Worm (Caenorhabditis elegans) whole organism, late embryonic: ENCODE measurements around the gene ZK867.2.
A peak's percentile ranks its signal among the peaks of the same experiment; 100 is the strongest.

ENCODE experiments used
- C08G9.2 ChIP-seq: sonication (generic microtip); optimal IDR thresholded peaks from 2 replicates; lab custom pipeline; 2016; ENCODE audit warnings: mild to moderate bottlenecking, missing genetic modification characterization, moderate library complexity, missing compliant biosample characterization
- K09A11.1 ChIP-seq: sonication (generic microtip); optimal IDR thresholded peaks from 2 replicates; lab custom pipeline; 2017; ENCODE audit warnings: antibody characterized with exemption, mild to moderate bottlenecking, missing genetic modification characterization, missing compliant biosample characterization; ENCODE audit not compliant: insufficient read depth
- T23F11.4 ChIP-seq: fragments of 200-800 bp; sonication (Bioruptor generic); optimal IDR thresholded peaks from 2 replicates; lab custom pipeline; 2018; ENCODE audit warnings: mild to moderate bottlenecking, missing genetic modification characterization, missing compliant biosample characterization
- ama-1 ChIP-seq: fragments of 150-350 bp; optimal IDR thresholded peaks from 2 replicates; lab custom pipeline; 2014
- ceh-18 ChIP-seq: sonication (generic microtip); optimal IDR thresholded peaks from 2 replicates; lab custom pipeline; 2016; ENCODE audit warnings: missing genetic modification characterization, missing compliant biosample characterization
- ceh-19 ChIP-seq: fragments of 200-800 bp; sonication (Bioruptor generic); optimal IDR thresholded peaks from 2 replicates; lab custom pipeline; 2018; ENCODE audit warnings: mild to moderate bottlenecking, missing genetic modification characterization, missing compliant biosample characterization
- ceh-24 ChIP-seq: sonication (generic microtip); optimal IDR thresholded peaks from 2 replicates; lab custom pipeline; 2016; ENCODE audit warnings: mild to moderate bottlenecking, missing genetic modification characterization, missing compliant biosample characterization
- ceh-31 ChIP-seq: sonication (generic microtip); optimal IDR thresholded peaks from 2 replicates; lab custom pipeline; 2016; ENCODE audit warnings: missing genetic modification characterization, missing compliant biosample characterization
- ceh-6 ChIP-seq: fragments of 200-800 bp; sonication (Bioruptor generic); optimal IDR thresholded peaks from 2 replicates; lab custom pipeline; 2018; ENCODE audit warnings: mild to moderate bottlenecking, missing genetic modification characterization, missing compliant biosample characterization
- dve-1 ChIP-seq: sonication (generic microtip); optimal IDR thresholded peaks from 2 replicates; lab custom pipeline; 2017; ENCODE audit warnings: antibody characterized with exemption, mild to moderate bottlenecking, missing genetic modification characterization, missing compliant biosample characterization
- ets-4 ChIP-seq: sonication (generic microtip); optimal IDR thresholded peaks from 2 replicates; lab custom pipeline; 2016; ENCODE audit warnings: missing genetic modification characterization, missing compliant biosample characterization
- eyg-1 ChIP-seq: sonication (generic microtip); optimal IDR thresholded peaks from 2 replicates; lab custom pipeline; 2016; ENCODE audit warnings: missing genotype, missing genetic modification characterization, missing compliant biosample characterization
- fkh-6 ChIP-seq: sonication (generic microtip); optimal IDR thresholded peaks from 2 replicates; lab custom pipeline; 2016; ENCODE audit warnings: missing genetic modification characterization, missing compliant biosample characterization
- hlh-13 ChIP-seq: fragments of 200-800 bp; sonication (Bioruptor generic); optimal IDR thresholded peaks from 2 replicates; lab custom pipeline; 2018; ENCODE audit warnings: mild to moderate bottlenecking, missing genetic modification characterization, missing compliant biosample characterization
- hlh-15 ChIP-seq: sonication (generic microtip); optimal IDR thresholded peaks from 2 replicates; lab custom pipeline; 2016; ENCODE audit warnings: missing genetic modification characterization, missing compliant biosample characterization
- hlh-6 ChIP-seq: sonication (generic microtip); optimal IDR thresholded peaks from 2 replicates; lab custom pipeline; 2016; ENCODE audit warnings: missing genotype, missing genetic modification characterization, missing compliant biosample characterization
- hlh-8 ChIP-seq: sonication (generic microtip); optimal IDR thresholded peaks from 2 replicates; lab custom pipeline; 2016; ENCODE audit warnings: missing genotype, missing genetic modification characterization, missing compliant biosample characterization
- nhr-232 ChIP-seq: sonication (generic microtip); optimal IDR thresholded peaks from 2 replicates; lab custom pipeline; 2016; ENCODE audit warnings: missing genetic modification characterization, missing compliant biosample characterization
- npax-4 ChIP-seq: sonication (generic microtip); optimal IDR thresholded peaks from 2 replicates; lab custom pipeline; 2016; ENCODE audit warnings: missing genetic modification characterization, missing compliant biosample characterization
- pag-3 ChIP-seq: sonication (generic microtip); optimal IDR thresholded peaks from 2 replicates; lab custom pipeline; 2016; ENCODE audit warnings: missing compliant biosample characterization, missing genetic modification characterization, borderline replicate concordance
- pax-1 ChIP-seq: fragments of 150-350 bp; optimal IDR thresholded peaks from 2 replicates; lab custom pipeline; 2014; ENCODE audit warnings: missing biosample characterization, missing genetic modification characterization
- pha-2 ChIP-seq: sonication (generic microtip); optimal IDR thresholded peaks from 2 replicates; lab custom pipeline; 2017; ENCODE audit warnings: mild to moderate bottlenecking, missing genetic modification characterization, missing compliant biosample characterization
- pha-4 ChIP-seq: fragments of 150-350 bp; optimal IDR thresholded peaks from 2 replicates; lab custom pipeline; 2018; ENCODE audit warnings: missing biosample characterization, missing genetic modification reagents, missing genetic modification characterization
- syd-9 ChIP-seq: sonication (generic microtip); optimal IDR thresholded peaks from 2 replicates; lab custom pipeline; 2016; ENCODE audit warnings: mild to moderate bottlenecking, missing genetic modification characterization, moderate library complexity, missing compliant biosample characterization
- tbx-2 ChIP-seq: sonication (generic microtip); optimal IDR thresholded peaks from 2 replicates; lab custom pipeline; 2016; ENCODE audit warnings: missing genetic modification characterization, missing compliant biosample characterization
- unc-55 ChIP-seq: sonication (generic microtip); optimal IDR thresholded peaks from 2 replicates; lab custom pipeline; 2017; ENCODE audit warnings: missing biosample characterization, missing genetic modification reagents, missing genetic modification characterization
- unc-86 ChIP-seq: sonication (generic microtip); optimal IDR thresholded peaks from 2 replicates; lab custom pipeline; 2016; ENCODE audit warnings: missing genetic modification characterization, missing compliant biosample characterization
- zip-5 ChIP-seq: sonication (generic microtip); optimal IDR thresholded peaks from 2 replicates; lab custom pipeline; 2016; ENCODE audit warnings: missing genetic modification characterization, missing compliant biosample characterization

Gene ZK867.2

ce11 chrX:7200475-7200874 is 6.0 kb upstream of the ZK867.2 start:
- TF ChIP-seq pha-2 (no peak), ceh-31 (no peak), unc-55 (no peak), eyg-1 (tag; lab: Kevin White, UChicago) (no peak), ceh-6 (GFP tag; lab: Kevin White, UChicago) (no peak), ets-4 (tag; lab: Kevin White, UChicago) (no peak), ceh-18 (tag; lab: Kevin White, UChicago) (no peak), pha-4 (no peak), ceh-24 (tag; lab: Kevin White, UChicago) (no peak)

DNA sequence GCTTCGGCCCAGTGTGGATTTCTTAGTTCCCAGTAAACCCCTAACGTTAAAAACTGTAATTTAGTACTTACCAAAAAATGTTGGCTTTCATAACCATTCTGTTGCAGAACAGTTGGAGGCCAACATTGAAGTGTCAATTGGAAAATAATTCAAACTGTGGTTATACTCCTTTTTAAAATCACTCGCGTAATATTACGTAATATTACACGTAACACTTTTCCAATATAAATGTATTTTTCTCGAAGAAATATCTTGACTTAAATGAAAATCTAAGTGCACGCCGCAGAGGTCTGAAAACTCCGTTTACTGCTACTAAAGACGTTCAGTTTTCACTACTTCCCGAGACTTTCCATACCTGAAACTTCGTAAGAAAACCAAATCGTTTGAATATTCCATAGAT is 2.3 kb upstream of the ZK867.2 start:
- no peak for TF ChIP-seq hlh-6 (tag; lab: Kevin White, UChicago)
- TF ChIP-seq C08G9.2 = no peak

ce11 chrX:7205195-7205594 is 1.3 kb upstream of the ZK867.2 start, which contains the start of gene C55B6.5:
TSS of gene C55B6.5 (minus strand) at chrX:7205295.
- TF ChIP-seq hlh-8 (no peak), pha-2 (no peak), zip-5 (no peak), ets-4 (tag; lab: Kevin White, UChicago) (no peak), hlh-13 (GFP tag; lab: Kevin White, UChicago) (no peak)
- TF ChIP-seq, all 69 proteins: peak for 0

- TF ChIP-seq ceh-19 = no peak
- peak; percentile 22 for TF ChIP-seq ceh-31
- TF ChIP-seq ama-1 (lab: Kevin White, UChicago) = no peak
- no peak for TF ChIP-seq tbx-2 (tag; lab: Kevin White, UChicago)
These were observed 2.6 kb downstream of the ZK867.2 start for ce11 chrX:7209151-7209550.

- TF ChIP-seq pag-3 (tag; lab: Kevin White, UChicago) = no peak
- peak; percentile 46 for TF ChIP-seq unc-55
These were observed 4.1 kb downstream of the ZK867.2 start for ce11 chrX:7210467-7211107.

DNA sequence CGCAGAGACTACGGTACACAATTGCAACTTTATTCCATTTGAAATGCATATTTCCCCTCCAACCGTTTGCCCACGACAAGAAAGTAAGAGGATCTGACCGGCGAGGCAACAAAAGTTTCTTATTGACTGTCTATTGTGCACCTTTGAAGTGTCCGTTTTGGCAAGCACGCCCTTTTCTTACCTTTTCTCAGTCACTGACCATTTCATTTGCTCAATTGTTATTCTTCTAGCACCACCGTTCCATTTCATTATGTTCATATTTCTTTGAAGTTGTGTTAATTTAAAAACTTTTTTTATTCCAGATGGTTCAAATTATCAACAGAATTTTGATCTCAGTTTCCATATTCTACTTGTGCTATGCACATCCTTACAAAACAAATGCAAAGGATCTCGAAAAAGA is 4.9 kb downstream of the ZK867.2 start, which contains the start of gene spp-22:
spp-22 (plus strand) TSS at position 301 of the 400 bp plus-strand sequence.
- TF ChIP-seq pax-1 (tag; lab: Kevin White, UChicago) (no peak), syd-9 (tag; lab: Kevin White, UChicago) (no peak), ceh-24 (tag; lab: Kevin White, UChicago) (no peak)

DNA sequence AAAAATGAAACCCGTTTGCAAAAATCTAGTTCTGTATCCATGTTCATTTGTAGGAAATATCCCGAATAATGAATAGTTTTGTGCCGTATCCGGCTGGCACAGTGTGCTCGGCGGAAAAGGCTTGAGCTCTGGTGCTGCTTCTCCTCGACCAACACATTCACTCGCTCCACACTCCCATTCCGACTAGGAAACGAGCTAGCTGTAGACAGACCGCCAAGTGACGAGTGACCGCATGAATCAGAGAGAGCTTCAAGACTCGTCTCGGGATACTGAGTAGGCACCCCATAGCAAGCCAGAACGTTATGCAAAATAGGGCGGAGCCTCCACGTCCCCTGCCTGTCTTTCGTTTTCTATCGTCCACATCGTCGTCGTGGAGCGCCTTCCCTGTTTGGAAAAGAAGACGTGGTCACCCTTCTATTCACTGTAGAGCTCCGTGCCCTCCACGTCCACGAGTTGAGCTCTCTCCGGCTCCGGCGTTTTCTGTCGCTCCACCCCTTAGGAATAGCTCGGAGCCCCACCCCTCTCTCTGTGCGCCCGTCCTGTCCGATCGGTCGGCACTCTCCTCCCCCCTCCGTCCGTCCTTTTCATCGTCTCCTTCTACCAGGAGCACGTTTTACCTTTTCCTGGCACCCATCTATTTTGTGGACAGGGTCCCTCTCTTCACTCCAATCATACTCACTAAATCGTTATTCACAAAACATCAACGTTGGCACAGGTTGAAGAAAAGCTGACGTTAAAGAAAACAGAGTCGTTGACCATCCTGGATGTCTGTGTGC is 11.4 kb downstream of the ZK867.2 start, which contains the start of gene syd-9:
syd-9 (plus strand) TSS at position 394 of the 776 bp plus-strand sequence.
- TF ChIP-seq npax-4 (tag; lab: Kevin White, UChicago) = no peak
- TF ChIP-seq fkh-6 (tag; lab: Kevin White, UChicago) = no peak
- TF ChIP-seq pax-1 (tag; lab: Kevin White, UChicago) = no peak
- no peak for TF ChIP-seq K09A11.1 (tag; lab: Kevin White, UChicago)
- TF ChIP-seq ama-1 (lab: Kevin White, UChicago) = no peak
- TF ChIP-seq ets-4 (tag; lab: Kevin White, UChicago) = no peak
- no peak for TF ChIP-seq T23F11.4
- no peak for TF ChIP-seq ceh-18 (tag; lab: Kevin White, UChicago)
- no peak for TF ChIP-seq hlh-8
- TF ChIP-seq ceh-24 (tag; lab: Kevin White, UChicago) = no peak
- TF ChIP-seq eyg-1 (tag; lab: Kevin White, UChicago) = no peak
- no peak for TF ChIP-seq ceh-31
- no peak for TF ChIP-seq unc-86 (tag; lab: Kevin White, UChicago)
- no peak for TF ChIP-seq hlh-15 (tag; lab: Kevin White, UChicago)
- TF ChIP-seq nhr-232 (tag; lab: Kevin White, UChicago) = no peak
- TF ChIP-seq dve-1 = no peak
